Worm (Caenorhabditis elegans): ENCODE results near the gene str-171.

str-171 gene

DNA sequence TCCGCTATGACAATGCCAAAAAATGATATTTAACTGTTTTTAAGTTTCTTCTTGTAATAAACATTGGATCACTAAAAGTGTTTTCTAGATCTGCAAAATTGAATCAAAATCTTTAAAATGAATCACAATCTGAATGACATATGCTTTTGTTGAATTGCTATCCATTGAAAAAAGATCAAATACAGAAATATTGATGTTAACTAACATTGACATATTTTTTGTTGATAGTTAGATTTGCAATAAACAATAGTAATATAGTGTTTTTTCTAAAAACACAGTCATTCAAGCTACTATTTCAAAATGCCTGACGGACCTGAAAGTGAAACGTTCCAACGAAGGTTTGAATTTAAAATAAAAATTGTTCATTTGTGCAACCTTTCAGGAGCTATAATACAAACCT is 18.3 kb upstream of the str-171 start, which contains the start of gene T09F5.2:
Gene T09F5.2 (plus strand): TSS at position 301 of the 400 bp plus-strand sequence.
- no peak for TF ChIP-seq nhr-80 (tag; optimal IDR thresholded peaks at IDR 0.05)
- no peak for TF ChIP-seq lin-54 (GFP tag; optimal IDR thresholded peaks at IDR 0.05)
- no peak for TF ChIP-seq akir-1 (GFP tag; optimal IDR thresholded peaks at IDR 0.05)
- no peak for TF ChIP-seq lag-1 (GFP tag; IDR thresholded peaks at IDR 0.05)
- TF ChIP-seq ceh-27 (GFP tag; optimal IDR thresholded peaks at IDR 0.05): no peak
- no peak for TF ChIP-seq mes-4 (tag; optimal IDR thresholded peaks at IDR 0.05)
- TF ChIP-seq unc-130 (GFP tag; optimal IDR thresholded peaks at IDR 0.05): no peak
- no peak for TF ChIP-seq hlh-12 (tag; optimal IDR thresholded peaks at IDR 0.05)
- TF ChIP-seq mel-28 (tag; optimal IDR thresholded peaks at IDR 0.05; ENCODE audit: borderline replicate concordance): no peak
- TF ChIP-seq dpff-1 (tag; optimal IDR thresholded peaks at IDR 0.05): no peak
- TF ChIP-seq nhr-90 (tag; optimal IDR thresholded peaks at IDR 0.05): no peak
- no peak for TF ChIP-seq ceh-58 (GFP tag; IDR thresholded peaks at IDR 0.05)
- TF ChIP-seq tbp1 (GFP tag; optimal IDR thresholded peaks at IDR 0.05): no peak
- TF ChIP-seq dox-1 (GFP tag; IDR thresholded peaks at IDR 0.05): no peak

DNA sequence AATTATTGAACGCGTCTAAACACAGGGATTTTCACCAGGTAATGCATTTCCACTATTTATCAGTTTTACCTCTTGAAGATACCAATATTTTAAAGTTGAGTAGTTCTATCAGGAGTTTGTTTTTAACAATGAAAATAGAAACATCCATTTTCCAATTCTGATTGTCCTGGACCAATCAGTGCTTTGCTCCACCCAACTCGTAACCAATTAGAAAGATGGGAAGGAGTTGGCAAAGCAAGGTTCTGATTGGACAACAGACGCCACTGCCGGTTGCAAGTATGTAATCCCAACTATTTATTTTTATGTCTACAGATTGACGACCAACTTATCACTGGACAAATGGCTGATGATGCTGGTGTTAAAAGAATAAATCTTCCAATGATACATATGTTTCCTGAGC is 17.9 kb upstream of the str-171 start:
- TF ChIP-seq F57C9.4 (tag; optimal IDR thresholded peaks at IDR 0.05) (no peak), zfh-2 (GFP tag; conservative IDR thresholded peaks at IDR 0.05) (no peak), snpc-1.1 (tag; optimal IDR thresholded peaks at IDR 0.05; ENCODE audit: insufficient read depth) (no peak), die-1 (tag; optimal IDR thresholded peaks at IDR 0.05) (no peak), ztf-3 (GFP tag; optimal IDR thresholded peaks at IDR 0.05) (no peak), lin-40 (tag; optimal IDR thresholded peaks at IDR 0.05) (no peak)

DNA sequence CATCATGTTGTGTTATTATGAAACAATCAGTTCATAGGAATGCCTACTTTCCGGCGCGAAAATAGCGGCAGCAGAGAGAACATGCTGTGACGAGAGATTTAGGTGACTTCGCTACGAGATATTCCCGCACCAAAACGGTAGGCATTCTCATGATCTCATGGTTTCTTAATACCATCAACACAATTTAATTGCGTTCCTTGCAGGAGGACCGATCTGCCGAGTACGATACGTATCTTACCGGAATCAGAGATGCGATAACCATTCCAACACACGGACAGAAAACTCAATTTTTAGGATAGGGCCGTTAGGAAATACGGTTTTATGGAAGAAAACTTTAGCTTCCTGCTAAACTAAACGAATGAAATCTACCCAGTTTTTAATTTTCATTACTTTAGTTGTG is 16.5 kb upstream of the str-171 start, which contains the start of gene T09F5.1:
Gene T09F5.1 (plus strand): TSS at position 301 of the 400 bp plus-strand sequence.
- no peak for TF ChIP-seq lsl-1 (GFP tag; optimal IDR thresholded peaks at IDR 0.05)

DNA sequence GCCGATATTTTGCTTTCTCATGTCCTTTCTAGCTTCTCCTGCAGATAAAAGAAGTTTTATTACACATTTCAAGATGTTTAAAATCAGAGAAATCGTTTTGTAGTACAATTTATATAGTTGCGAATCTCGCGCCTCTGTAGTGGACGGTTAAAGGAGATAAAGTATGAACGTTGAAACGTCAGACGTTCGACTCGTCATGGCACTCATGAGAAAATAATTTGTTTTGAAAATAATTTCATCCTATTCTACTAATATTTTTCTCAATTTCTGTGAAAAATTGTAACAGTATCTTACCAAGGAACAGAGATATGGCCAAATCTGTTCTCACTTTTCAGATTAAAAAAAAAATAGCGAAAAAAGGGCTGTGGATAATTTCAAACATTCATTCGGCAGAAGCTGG is 15.5 kb upstream of the str-171 start, which contains the start of gene T09F5.20:
Gene T09F5.20 (minus strand): TSS at position 101 of the 400 bp plus-strand sequence.
- TF ChIP-seq lin-26 (GFP tag; IDR thresholded peaks at IDR 0.05) (no peak), Y79H2A.3 (GFP tag; conservative IDR thresholded peaks at IDR 0.05) (no peak), unc-62 (GFP tag; optimal IDR thresholded peaks at IDR 0.05) (no peak), ets-4 (GFP tag; optimal IDR thresholded peaks at IDR 0.05) (no peak), madf-3 (GFP tag; IDR thresholded peaks at IDR 0.05) (no peak), lir-1 (GFP tag; conservative IDR thresholded peaks at IDR 0.05) (no peak), snpc-4 (GFP tag; optimal IDR thresholded peaks at IDR 0.05) (no peak), snpc-4 (tag; optimal IDR thresholded peaks at IDR 0.05) (no peak), attf-5 (GFP tag; optimal IDR thresholded peaks at IDR 0.05) (no peak), ceh-100 (GFP tag; IDR thresholded peaks at IDR 0.05) (no peak), efl-1 (GFP tag; optimal IDR thresholded peaks at IDR 0.05) (no peak), sdz-38 (tag; optimal IDR thresholded peaks at IDR 0.05) (no peak), nhr-90 (tag; optimal IDR thresholded peaks at IDR 0.05) (no peak), attf-6 (GFP tag; IDR thresholded peaks at IDR 0.05) (no peak), lin-54 (GFP tag; optimal IDR thresholded peaks at IDR 0.05) (no peak), him-1 (tag; optimal IDR thresholded peaks at IDR 0.05) (no peak), unc-130 (GFP tag; optimal IDR thresholded peaks at IDR 0.05) (no peak), madf-8 (GFP tag; conservative IDR thresholded peaks at IDR 0.05) (no peak), F55B11.4 (tag; optimal IDR thresholded peaks at IDR 0.05; ENCODE audit: borderline replicate concordance, insufficient read depth) (no peak), ztf-22 (GFP tag; optimal IDR thresholded peaks at IDR 0.05) (no peak), rcor-1 (GFP tag; IDR thresholded peaks at IDR 0.05) (no peak)

All from whole organism, young adult.